Fruit fly (Drosophila melanogaster) whole organism, embryonic: ENCODE data around the gene CG5068.
A peak's percentile ranks its signal among the peaks of the same experiment; 100 is the strongest.

Source experiments
- BtbVII ChIP-seq: fragments of 200-800 bp; sonication (Bioruptor generic); optimal IDR thresholded peaks from 3 replicates; lab custom pipeline; 2017; ENCODE audit warnings: missing biosample characterization, mild to moderate bottlenecking, missing genetic modification characterization
- CG10366 ChIP-seq: fragments of 200-800 bp; sonication (Bioruptor generic); IDR thresholded peaks from 2 replicates; pipeline ENCODE4 v1.3.6; 2022; ENCODE audit warnings: missing biosample characterization, missing genetic modification characterization
- CG11456 ChIP-seq: fragments of 200-800 bp; sonication (Bioruptor generic); IDR thresholded peaks from 3 replicates; pipeline ENCODE4 v1.3.6; 2022; ENCODE audit warnings: missing biosample characterization, missing genetic modification characterization
- CG11696 ChIP-seq: fragments of 200-800 bp; sonication (Bioruptor generic); IDR thresholded peaks from 2 replicates; pipeline ENCODE4 v1.3.6; 2022; ENCODE audit warnings: missing biosample characterization, missing genetic modification characterization
- CG12942 ChIP-seq: fragments of 200-800 bp; sonication (Bioruptor generic); optimal IDR thresholded peaks from 3 replicates; lab custom pipeline; 2016; ENCODE audit warnings: missing biosample characterization, missing genetic modification characterization
- CG13123 ChIP-seq: fragments of 200-800 bp; sonication (Bioruptor generic); optimal IDR thresholded peaks from 2 replicates; lab custom pipeline; 2016; ENCODE audit warnings: missing biosample characterization, missing genetic modification characterization
- CG17568 ChIP-seq: fragments of 200-800 bp; sonication (Bioruptor generic); optimal IDR thresholded peaks from 2 replicates; lab custom pipeline; 2018; ENCODE audit warnings: missing biosample characterization, mild to moderate bottlenecking, missing genetic modification characterization, moderate library complexity
- CG17612 ChIP-seq: fragments of 200-800 bp; sonication (Bioruptor generic); IDR thresholded peaks from 2 replicates; pipeline ENCODE4 v1.3.6; 2022; ENCODE audit warnings: missing biosample characterization, missing genetic modification characterization
- CG17912 ChIP-seq: fragments of 200-800 bp; sonication (Bioruptor generic); optimal IDR thresholded peaks from 2 replicates; lab custom pipeline; 2018; ENCODE audit warnings: missing biosample characterization, mild to moderate bottlenecking, missing genetic modification characterization
- CG2116 ChIP-seq: fragments of 200-800 bp; sonication (Bioruptor generic); optimal IDR thresholded peaks from 3 replicates; lab custom pipeline; 2018; ENCODE audit warnings: missing biosample characterization, mild to moderate bottlenecking, missing genetic modification characterization
- CG2889 ChIP-seq: fragments of 200-800 bp; sonication (Bioruptor generic); IDR thresholded peaks from 3 replicates; pipeline ENCODE4 v1.3.6; 2022; ENCODE audit warnings: missing biosample characterization, missing genetic modification characterization
- CG31365 ChIP-seq: fragments of 200-800 bp; sonication (Bioruptor generic); optimal IDR thresholded peaks from 2 replicates; lab custom pipeline; 2018; ENCODE audit warnings: missing biosample characterization, mild to moderate bottlenecking, missing genetic modification characterization
- CG3163 ChIP-seq: fragments of 200-800 bp; sonication (Bioruptor generic); optimal IDR thresholded peaks from 3 replicates; lab custom pipeline; 2016; ENCODE audit warnings: missing biosample characterization, missing genetic modification characterization
- CG3407 ChIP-seq: fragments of 200-800 bp; sonication (Bioruptor generic); optimal IDR thresholded peaks from 2 replicates; lab custom pipeline; 2018; ENCODE audit warnings: missing biosample characterization, mild to moderate bottlenecking, missing genetic modification characterization
- CG4404 ChIP-seq: fragments of 200-800 bp; sonication (Bioruptor generic); IDR thresholded peaks from 2 replicates; pipeline ENCODE4 v1.3.6; 2022; ENCODE audit warnings: missing biosample characterization, missing genetic modification characterization
- CG6254 ChIP-seq: fragments of 200-800 bp; sonication (Bioruptor generic); optimal IDR thresholded peaks from 3 replicates; lab custom pipeline; 2017; ENCODE audit warnings: mild to moderate bottlenecking, missing biosample characterization, missing genetic modification reagents, missing genetic modification characterization
- CG7928 ChIP-seq: fragments of 200-800 bp; sonication (Bioruptor generic); optimal IDR thresholded peaks from 2 replicates; lab custom pipeline; 2017; ENCODE audit warnings: missing biosample characterization, mild to moderate bottlenecking, missing genetic modification characterization
- CG8765 ChIP-seq: fragments of 200-800 bp; sonication (Bioruptor generic); IDR thresholded peaks from 2 replicates; pipeline ENCODE4 v1.3.6; 2022; ENCODE audit warnings: missing biosample characterization, missing genetic modification characterization
- CG8924 ChIP-seq: fragments of 200-800 bp; optimal IDR thresholded peaks from 3 replicates; lab custom pipeline; 2019; ENCODE audit warnings: missing biosample characterization, mild to moderate bottlenecking, missing genetic modification characterization, moderate library complexity
- CG9437 ChIP-seq: fragments of 200-800 bp; sonication (Bioruptor generic); optimal IDR thresholded peaks from 2 replicates; lab custom pipeline; 2018; ENCODE audit warnings: missing biosample characterization, mild to moderate bottlenecking, missing genetic modification characterization
- CG9797 ChIP-seq: fragments of 200-800 bp; sonication (Bioruptor generic); optimal IDR thresholded peaks from 3 replicates; lab custom pipeline; 2018; ENCODE audit warnings: missing biosample characterization, mild to moderate bottlenecking, missing genetic modification characterization
- CG9876 ChIP-seq: fragments of 200-800 bp; sonication (Bioruptor generic); optimal IDR thresholded peaks from 2 replicates; lab custom pipeline; 2016; ENCODE audit warnings: missing biosample characterization, missing genetic modification characterization
- CHES-1-like ChIP-seq: fragments of 200-800 bp; sonication (Bioruptor generic); optimal IDR thresholded peaks from 2 replicates; lab custom pipeline; 2016; ENCODE audit warnings: missing biosample characterization, missing genetic modification characterization
- Doc2 ChIP-seq: fragments of 200-800 bp; sonication (Bioruptor generic); IDR thresholded peaks from 2 replicates; pipeline ENCODE4 v1.3.6; 2022; ENCODE audit warnings: missing biosample characterization, missing genetic modification characterization
- Gsc ChIP-seq: fragments of 200-800 bp; sonication (Bioruptor generic); IDR thresholded peaks from 2 replicates; pipeline ENCODE4 v1.3.6; 2022; ENCODE audit warnings: missing biosample characterization, missing genetic modification characterization
- H2.0 ChIP-seq: fragments of 200-800 bp; sonication (Bioruptor generic); IDR thresholded peaks from 2 replicates; pipeline ENCODE4 v1.3.6; 2022; ENCODE audit warnings: missing biosample characterization, missing genetic modification characterization
- Hsf ChIP-seq: fragments of 200-800 bp; sonication (Bioruptor generic); optimal IDR thresholded peaks from 3 replicates; lab custom pipeline; 2016; ENCODE audit warnings: missing biosample characterization, missing genetic modification characterization
- MESR4 ChIP-seq: fragments of 200-800 bp; sonication (Bioruptor generic); optimal IDR thresholded peaks from 2 replicates; lab custom pipeline; 2018; ENCODE audit warnings: missing biosample characterization, mild to moderate bottlenecking, missing genetic modification characterization, moderate library complexity
- NC2β ChIP-seq: fragments of 200-800 bp; sonication (Bioruptor generic); optimal IDR thresholded peaks from 2 replicates; lab custom pipeline; 2016; ENCODE audit warnings: missing biosample characterization, missing genetic modification characterization
- Nf-YA ChIP-seq: fragments of 200-800 bp; sonication (Bioruptor generic); IDR thresholded peaks from 2 replicates; pipeline ENCODE4 v1.3.6; 2022; ENCODE audit warnings: missing biosample characterization, missing genetic modification characterization
- Oli ChIP-seq: fragments of 200-800 bp; sonication (Bioruptor generic); optimal IDR thresholded peaks from 2 replicates; lab custom pipeline; 2018; ENCODE audit warnings: missing biosample characterization, mild to moderate bottlenecking, missing genetic modification characterization, moderate library complexity
- Rx ChIP-seq: fragments of 200-800 bp; sonication (Bioruptor generic); IDR thresholded peaks from 2 replicates; pipeline ENCODE4 v1.3.6; 2022; ENCODE audit warnings: missing biosample characterization, missing genetic modification characterization
- Sry-δ ChIP-seq: fragments of 200-800 bp; sonication (Bioruptor generic); optimal IDR thresholded peaks from 2 replicates; lab custom pipeline; 2016; ENCODE audit warnings: missing biosample characterization, missing genetic modification characterization
- Trl ChIP-seq, 3 experiments: fragments of >200 bp in 2 of 3; fragments of 200-800 bp in 1 of 3; sonication (Bioruptor generic) in 1 of 3; optimal IDR thresholded peaks; 2 replicates in 1 of 3; 3 replicates in 2 of 3; lab custom pipeline; 2016 to 2017; ENCODE audit warnings: missing biosample characterization in 1 of 3, missing genetic modification characterization in 1 of 3
- al ChIP-seq: fragments of 200-800 bp; sonication (Bioruptor generic); IDR thresholded peaks from 2 replicates; pipeline ENCODE4 v1.3.6; 2022; ENCODE audit warnings: missing biosample characterization, missing genetic modification characterization
- ara ChIP-seq: fragments of 200-800 bp; sonication (Bioruptor generic); IDR thresholded peaks from 2 replicates; pipeline ENCODE4 v1.3.6; 2022; ENCODE audit warnings: missing biosample characterization, missing genetic modification characterization
- ase ChIP-seq: fragments of 200-800 bp; sonication (Bioruptor generic); IDR thresholded peaks from 3 replicates; pipeline ENCODE4 v1.3.6; 2022; ENCODE audit warnings: missing biosample characterization, missing genetic modification characterization
- bbx ChIP-seq: fragments of 200-800 bp; sonication (Bioruptor generic); IDR thresholded peaks from 2 replicates; pipeline ENCODE4 v1.3.6; 2022; ENCODE audit warnings: missing biosample characterization, missing genetic modification characterization; ENCODE audit not compliant: partially characterized antibody
- fd3F ChIP-seq: fragments of 200-800 bp; sonication (Bioruptor generic); optimal IDR thresholded peaks from 2 replicates; lab custom pipeline; 2018; ENCODE audit warnings: missing biosample characterization, mild to moderate bottlenecking, missing genetic modification characterization, moderate library complexity
- gsb ChIP-seq: fragments of 200-800 bp; sonication (Bioruptor generic); IDR thresholded peaks from 2 replicates; pipeline ENCODE4 v1.3.6; 2022; ENCODE audit warnings: missing biosample characterization, missing genetic modification characterization
- hb ChIP-seq: fragments of 200-800 bp; sonication (Bioruptor generic); IDR thresholded peaks from 3 replicates; pipeline ENCODE4 v1.3.6; 2022; ENCODE audit warnings: missing biosample characterization, missing genetic modification characterization; ENCODE audit not compliant: partially characterized antibody
- inv ChIP-seq: fragments of 200-800 bp; sonication (Bioruptor generic); IDR thresholded peaks from 2 replicates; pipeline ENCODE4 v1.3.6; 2022; ENCODE audit warnings: missing biosample characterization, missing genetic modification characterization; ENCODE audit not compliant: partially characterized antibody
- ken ChIP-seq: fragments of 200-800 bp; sonication (Bioruptor generic); IDR thresholded peaks from 3 replicates; pipeline ENCODE4 v1.3.6; 2022; ENCODE audit warnings: missing biosample characterization, missing genetic modification characterization
- lilli ChIP-seq: fragments of 200-800 bp; sonication (Bioruptor generic); optimal IDR thresholded peaks from 3 replicates; lab custom pipeline; 2016; ENCODE audit warnings: missing biosample characterization, missing genetic modification characterization
- luna ChIP-seq: fragments of 200-800 bp; sonication (Bioruptor generic); optimal IDR thresholded peaks from 2 replicates; lab custom pipeline; 2016; ENCODE audit warnings: missing biosample characterization, missing genetic modification characterization
- odd ChIP-seq: fragments of 200-800 bp; sonication (Bioruptor generic); optimal IDR thresholded peaks from 2 replicates; lab custom pipeline; 2017; ENCODE audit warnings: missing biosample characterization, mild to moderate bottlenecking, missing genetic modification characterization
- peb ChIP-seq: fragments of 200-800 bp; sonication (Bioruptor generic); IDR thresholded peaks from 2 replicates; pipeline ENCODE4 v1.3.6; 2022; ENCODE audit warnings: missing biosample characterization, missing genetic modification characterization
- pfk ChIP-seq: fragments of 200-800 bp; sonication (Bioruptor generic); optimal IDR thresholded peaks from 2 replicates; lab custom pipeline; 2018; ENCODE audit warnings: missing biosample characterization, mild to moderate bottlenecking, missing genetic modification characterization, moderate library complexity
- sd ChIP-seq: fragments of 200-800 bp; sonication (Bioruptor generic); optimal IDR thresholded peaks from 3 replicates; lab custom pipeline; 2018; ENCODE audit warnings: missing biosample characterization, mild to moderate bottlenecking, missing genetic modification characterization, moderate library complexity
- sna ChIP-seq: fragments of 200-800 bp; sonication (Bioruptor generic); IDR thresholded peaks from 2 replicates; pipeline ENCODE4 v1.3.6; 2022; ENCODE audit warnings: missing biosample characterization, missing genetic modification characterization; ENCODE audit not compliant: partially characterized antibody
- stc ChIP-seq: fragments of 200-800 bp; sonication (Bioruptor generic); IDR thresholded peaks from 2 replicates; pipeline ENCODE4 v1.3.6; 2022; ENCODE audit warnings: missing biosample characterization, missing genetic modification characterization
- trem ChIP-seq: fragments of 200-800 bp; optimal IDR thresholded peaks from 3 replicates; lab custom pipeline; 2019; ENCODE audit warnings: missing biosample characterization, mild to moderate bottlenecking, missing genetic modification characterization, moderate library complexity
- vvl ChIP-seq: fragments of 200-800 bp; sonication (Bioruptor generic); IDR thresholded peaks from 2 replicates; pipeline ENCODE4 v1.3.6; 2022; ENCODE audit warnings: missing biosample characterization, missing genetic modification characterization

The CG5068 gene

DNA sequence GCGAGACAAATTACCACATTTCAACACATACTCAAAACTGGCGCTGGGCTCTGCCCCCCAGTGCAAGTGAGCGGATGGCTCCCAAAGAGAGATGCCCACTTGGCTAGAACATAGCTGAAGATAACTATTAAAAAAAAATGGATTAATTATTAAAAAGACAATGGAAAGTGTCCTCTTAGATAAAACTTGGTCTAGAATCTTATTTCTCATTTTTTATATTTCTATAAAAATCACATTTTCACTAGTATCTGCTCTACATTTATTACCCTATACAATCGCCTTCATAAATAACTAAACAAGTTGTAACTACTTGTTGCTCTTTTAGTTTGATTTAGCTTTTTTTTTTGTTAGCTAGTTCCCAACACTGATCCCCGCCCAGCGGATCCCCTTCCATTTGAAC, 46.4 kb downstream of the CG5068 start (continued):
- TF ChIP-seq inv (GFP tag; lab: Robert Waterston, UW) = no peak
- no peak for TF ChIP-seq hb (GFP tag; lab: Robert Waterston, UW)
- TF ChIP-seq odd (GFP tag; lab: Kevin White, UChicago) = no peak
- TF ChIP-seq Hsf (GFP tag; lab: Kevin White, UChicago) = peak; percentile 17
- no peak for TF ChIP-seq CG7928 (GFP tag; lab: Kevin White, UChicago)
- no peak for TF ChIP-seq trem (tag; lab: Kevin White, UChicago)
- no peak for TF ChIP-seq CG3163
- TF ChIP-seq CG10366 (GFP tag; lab: Robert Waterston, UW) = no peak
- TF ChIP-seq Rx (GFP tag; lab: Robert Waterston, UW) = no peak
- TF ChIP-seq pfk (GFP tag; lab: Kevin White, UChicago) = no peak
- no peak for TF ChIP-seq ara (GFP tag; lab: Robert Waterston, UW)
- TF ChIP-seq NC2β (GFP tag; lab: Kevin White, UChicago) = no peak
- TF ChIP-seq H2.0 (GFP tag; lab: Robert Waterston, UW) = no peak
- no peak for TF ChIP-seq CG9876 (GFP tag; lab: Kevin White, UChicago)
- no peak for TF ChIP-seq CG13123 (GFP tag; lab: Kevin White, UChicago)
- TF ChIP-seq CG12942 = no peak
- no peak for TF ChIP-seq sna (GFP tag; lab: Robert Waterston, UW)
- no peak for TF ChIP-seq Doc2 (GFP tag; lab: Robert Waterston, UW)
- TF ChIP-seq CG3407 = no peak
- no peak for TF ChIP-seq peb
- no peak for TF ChIP-seq lilli (GFP tag; lab: Kevin White, UChicago)
- TF ChIP-seq Trl (optimal IDR thresholded peaks at IDR 0.05; lab: Kevin White, UChicago) = no peak
- TF ChIP-seq Trl (GFP tag; optimal IDR thresholded peaks at IDR 0.05; lab: Kevin White, UChicago) = no peak
- no peak for TF ChIP-seq CG8765
- TF ChIP-seq stc (GFP tag; lab: Robert Waterston, UW) = no peak
- no peak for TF ChIP-seq Gsc (GFP tag; lab: Robert Waterston, UW)
- TF ChIP-seq CG11456 (GFP tag; lab: Robert Waterston, UW) = no peak
- no peak for TF ChIP-seq CG9437 (GFP tag; lab: Kevin White, UChicago)
- no peak for TF ChIP-seq CG17612 (GFP tag; lab: Robert Waterston, UW)
- TF ChIP-seq al (GFP tag; lab: Robert Waterston, UW) = no peak
- no peak for TF ChIP-seq CG17912 (GFP tag; lab: Kevin White, UChicago)
- TF ChIP-seq CG4404 (GFP tag; lab: Robert Waterston, UW) = no peak
- no peak for TF ChIP-seq CG9797 (GFP tag; lab: Kevin White, UChicago)
- TF ChIP-seq CG17568 (GFP tag; lab: Kevin White, UChicago) = no peak
- no peak for TF ChIP-seq CG31365 (tag; lab: Kevin White, UChicago)
- no peak for TF ChIP-seq CHES-1-like
- TF ChIP-seq gsb (GFP tag; lab: Robert Waterston, UW) = no peak
- no peak for TF ChIP-seq CG2889
- TF ChIP-seq CG8924 (tag; lab: Kevin White, UChicago) = no peak
- no peak for TF ChIP-seq Sry-δ (GFP tag; lab: Kevin White, UChicago)
- no peak for TF ChIP-seq bbx (GFP tag; lab: Robert Waterston, UW)
- TF ChIP-seq MESR4 (GFP tag; lab: Kevin White, UChicago) = no peak
- no peak for TF ChIP-seq Nf-YA (GFP tag; lab: Robert Waterston, UW)
- TF ChIP-seq Oli (tag; lab: Kevin White, UChicago) = peak; percentile 37
- no peak for TF ChIP-seq CG6254 (GFP tag; lab: Kevin White, UChicago)
- no peak for TF ChIP-seq ase (GFP tag; lab: Robert Waterston, UW)
- TF ChIP-seq fd3F = no peak
- TF ChIP-seq sd (tag; lab: Kevin White, UChicago) = no peak
- TF ChIP-seq ken (GFP tag; lab: Robert Waterston, UW) = no peak
- TF ChIP-seq vvl (GFP tag; lab: Robert Waterston, UW) = 0 out of 2 replicates have a peak, but pooled peaks have one; percentile 15
- no peak for TF ChIP-seq BtbVII
- TF ChIP-seq CG2116 (GFP tag; lab: Kevin White, UChicago) = no peak
- TF ChIP-seq luna (GFP tag; lab: Kevin White, UChicago) = no peak
- TF ChIP-seq CG11696 = no peak
